Worm (Caenorhabditis elegans): ENCODE results near the gene sym-2.

The sym-2 gene

ce11 chrII:9141110-9141509 lies 47.2 kb downstream of the sym-2 start:
- no peak for TF ChIP-seq nhr-179 (tag; optimal IDR thresholded peaks at IDR 0.05)
- no peak for TF ChIP-seq nhr-90 (tag; optimal IDR thresholded peaks at IDR 0.05)
- TF ChIP-seq atf-7 (tag; optimal IDR thresholded peaks at IDR 0.05): no peak
- no peak for TF ChIP-seq bed-2 (GFP tag; IDR thresholded peaks at IDR 0.05)
- TF ChIP-seq nfya-2 (GFP tag; IDR thresholded peaks at IDR 0.05): no peak
- no peak for TF ChIP-seq lag-1 (GFP tag; IDR thresholded peaks at IDR 0.05)
- TF ChIP-seq ceh-100 (GFP tag; IDR thresholded peaks at IDR 0.05): no peak
- TF ChIP-seq hsf-1 (GFP tag; IDR thresholded peaks at IDR 0.05): no peak
- no peak for TF ChIP-seq efl-1 (GFP tag; optimal IDR thresholded peaks at IDR 0.05)
- no peak for TF ChIP-seq Y95B8A.8 (GFP tag; IDR thresholded peaks at IDR 0.05)
- TF ChIP-seq Y56A3A.18 (GFP tag; IDR thresholded peaks at IDR 0.05): no peak
- no peak for TF ChIP-seq cebp-1 (GFP tag; IDR thresholded peaks at IDR 0.05)
- no peak for TF ChIP-seq cebp-1 (tag; optimal IDR thresholded peaks at IDR 0.05)
- no peak for TF ChIP-seq nfyb-1 (GFP tag; IDR thresholded peaks at IDR 0.05)
- TF ChIP-seq dpff-1 (tag; optimal IDR thresholded peaks at IDR 0.05): no peak
- TF ChIP-seq ceh-27 (GFP tag; optimal IDR thresholded peaks at IDR 0.05): no peak
- TF ChIP-seq attf-6 (GFP tag; IDR thresholded peaks at IDR 0.05): no peak

ce11 chrII:9139172-9139700 lies 49.0 kb downstream of the sym-2 start, which contains the start of gene Y9C2UA.1:
Gene Y9C2UA.1 (plus strand): TSS chrII:9139650.
- TF ChIP-seq attf-3 (GFP tag; conservative IDR thresholded peaks at IDR 0.05) (no peak), ztf-3 (GFP tag; optimal IDR thresholded peaks at IDR 0.05) (no peak), unc-130 (GFP tag; optimal IDR thresholded peaks at IDR 0.05) (no peak), die-1 (tag; optimal IDR thresholded peaks at IDR 0.05) (no peak), madf-10 (tag; optimal IDR thresholded peaks at IDR 0.05) (no peak), F22D6.2 (tag; optimal IDR thresholded peaks at IDR 0.05) (no peak), him-1 (tag; optimal IDR thresholded peaks at IDR 0.05) (no peak), F37B4.10 (GFP tag; IDR thresholded peaks at IDR 0.05) (no peak), ceh-79 (tag; optimal IDR thresholded peaks at IDR 0.05) (no peak), F39B2.1 (GFP tag; IDR thresholded peaks at IDR 0.05) (no peak), Y53F4B.3 (GFP tag; IDR thresholded peaks at IDR 0.05) (no peak), tbp1 (GFP tag; optimal IDR thresholded peaks at IDR 0.05) (no peak), lin-35 (GFP tag; optimal IDR thresholded peaks at IDR 0.05) (no peak), F57A8.1 (GFP tag; optimal IDR thresholded peaks at IDR 0.05) (no peak), ceh-91 (GFP tag; IDR thresholded peaks at IDR 0.05) (no peak), nhr-80 (tag; optimal IDR thresholded peaks at IDR 0.05) (no peak), repo-1 (tag; optimal IDR thresholded peaks at IDR 0.05) (no peak), madf-6 (GFP tag; IDR thresholded peaks at IDR 0.05) (no peak), ceh-58 (GFP tag; IDR thresholded peaks at IDR 0.05) (no peak), chd-7 (tag; optimal IDR thresholded peaks at IDR 0.05) (no peak)

DNA sequence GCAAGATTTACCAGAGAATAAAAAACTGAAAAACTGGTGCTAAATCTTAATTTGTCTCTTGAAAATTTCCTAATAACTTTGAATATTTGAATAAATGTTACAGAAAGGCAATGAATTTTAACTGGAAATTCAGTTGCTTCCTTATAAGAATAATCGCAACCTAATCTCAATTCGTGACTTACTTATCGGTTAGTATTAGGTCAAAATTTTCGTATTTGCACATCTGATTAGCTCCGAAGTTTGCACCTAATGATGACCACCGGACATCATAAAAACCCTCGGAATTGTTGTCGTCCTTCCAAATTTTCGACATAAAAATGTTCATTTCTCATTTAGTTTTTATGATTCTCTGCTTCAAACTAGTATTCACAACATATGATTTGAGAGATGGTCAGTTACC lies 50.5 kb downstream of the sym-2 start, which contains the start of gene C16D2.3:
Gene C16D2.3, plus strand, starts transcription at position 301 of the 400 bp plus-strand sequence.
- TF ChIP-seq lin-40 (tag; optimal IDR thresholded peaks at IDR 0.05) (no peak), F33H1.4 (GFP tag; IDR thresholded peaks at IDR 0.05) (no peak), nhr-120 (GFP tag; IDR thresholded peaks at IDR 0.05) (no peak), ztf-28 (GFP tag; IDR thresholded peaks at IDR 0.05) (no peak), madf-8 (GFP tag; conservative IDR thresholded peaks at IDR 0.05) (no peak), ceh-100 (GFP tag; IDR thresholded peaks at IDR 0.05) (no peak), nhr-179 (tag; optimal IDR thresholded peaks at IDR 0.05) (no peak), F23B12.7 (tag; optimal IDR thresholded peaks at IDR 0.05; ENCODE audit: insufficient read depth) (no peak), rpc-1 (optimal IDR thresholded peaks at IDR 0.05) (no peak), rpc-1 (tag; optimal IDR thresholded peaks at IDR 0.05) (no peak), zfh-2 (GFP tag; conservative IDR thresholded peaks at IDR 0.05) (no peak), ceh-79 (tag; optimal IDR thresholded peaks at IDR 0.05) (no peak), snpc-4 (GFP tag; optimal IDR thresholded peaks at IDR 0.05) (no peak), snpc-4 (tag; optimal IDR thresholded peaks at IDR 0.05) (no peak)
